Worm (Caenorhabditis elegans) whole organism, L1 larva: ENCODE results near the gene enri-1.
A peak's percentile ranks its signal among the peaks of the same experiment; 100 is the strongest.

Experiments used
- F16B12.6 ChIP-seq: fragments of 150-350 bp; optimal IDR thresholded peaks from 2 replicates; lab custom pipeline; 2014; ENCODE audit warnings: missing biosample characterization, missing genetic modification characterization
- ceh-8 ChIP-seq: fragments of 200-800 bp; sonication (Bioruptor generic); optimal IDR thresholded peaks from 2 replicates; lab custom pipeline; 2018; ENCODE audit warnings: mild to moderate bottlenecking, missing genetic modification characterization, moderate library complexity, missing compliant biosample characterization
- efl-1 ChIP-seq, 4 experiments: fragments of 150-350 bp; optimal IDR thresholded peaks in 3 of 4; peaks in 1 of 4; 1 replicate in 1 of 4; 2 replicates in 3 of 4; lab custom pipeline; 2014; ENCODE audit warnings: missing biosample characterization in 2 of 4, missing genetic modification characterization in 2 of 4, missing genetic modification reagents in 2 of 4
- elt-2 ChIP-seq: sonication (generic microtip); optimal IDR thresholded peaks from 2 replicates; lab custom pipeline; 2016; ENCODE audit warnings: missing genetic modification characterization, mild to moderate bottlenecking, inconsistent platforms, missing compliant biosample characterization, missing genetic modification reagents
- ets-5 ChIP-seq: fragments of 200-800 bp; sonication (Bioruptor generic); IDR thresholded peaks from 2 replicates; pipeline ENCODE4 v1.3.6; 2022; ENCODE audit warnings: missing genetic modification characterization, missing compliant biosample characterization
- fkh-8 ChIP-seq: sonication (generic microtip); optimal IDR thresholded peaks from 2 replicates; lab custom pipeline; 2016; ENCODE audit warnings: mild to moderate bottlenecking, missing genetic modification characterization, missing compliant biosample characterization
- isw-1 ChIP-seq: fragments of 200-800 bp; sonication (Bioruptor generic); IDR thresholded peaks from 2 replicates; pipeline ENCODE4 v1.3.6; 2022; ENCODE audit warnings: missing genetic modification characterization, missing compliant biosample characterization
- lin-14 ChIP-seq: fragments of 200-800 bp; sonication (Bioruptor generic); optimal IDR thresholded peaks from 2 replicates; lab custom pipeline; 2018; ENCODE audit warnings: mild to moderate bottlenecking, missing genetic modification characterization, moderate library complexity, missing compliant biosample characterization
- nhr-47 ChIP-seq: sonication (generic microtip); optimal IDR thresholded peaks from 2 replicates; lab custom pipeline; 2016; ENCODE audit warnings: mild to moderate bottlenecking, missing genetic modification characterization, moderate library complexity, missing compliant biosample characterization
- nhr-76 ChIP-seq: sonication (generic microtip); optimal IDR thresholded peaks from 2 replicates; lab custom pipeline; 2017; ENCODE audit warnings: missing biosample characterization, missing genetic modification characterization
- nhr-84 ChIP-seq: sonication (generic microtip); optimal IDR thresholded peaks from 2 replicates; lab custom pipeline; 2017; ENCODE audit warnings: missing biosample characterization, missing genetic modification characterization
- nhr-85 ChIP-seq: sonication (generic microtip); peaks from one replicate; lab custom pipeline; 2016; ENCODE audit warnings: missing genetic modification characterization, inconsistent platforms, missing compliant biosample characterization
- skn-1 ChIP-seq: fragments of 150-350 bp; optimal IDR thresholded peaks from 2 replicates; lab custom pipeline; 2014; ENCODE audit warnings: missing biosample characterization, missing genetic modification characterization

Gene enri-1

DNA sequence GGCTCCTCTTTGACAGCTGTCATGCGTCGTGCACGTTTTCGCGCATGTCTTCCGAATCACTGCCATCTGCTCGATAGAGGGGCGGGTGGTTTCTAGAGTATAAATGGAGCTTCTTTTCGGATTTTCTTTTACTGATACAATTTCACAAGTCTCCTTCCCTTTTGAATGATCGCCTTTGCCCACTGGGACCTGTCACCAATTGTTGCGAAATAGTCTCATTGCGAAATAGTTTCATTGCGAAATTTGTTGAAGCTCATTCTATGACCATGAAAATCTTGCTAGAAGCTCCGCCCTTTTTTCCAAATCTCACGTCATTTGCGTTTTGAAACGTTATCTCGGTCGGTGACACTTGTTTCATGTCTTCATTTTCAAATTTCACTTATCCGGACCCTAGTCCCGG, 52.0 kb downstream of the enri-1 start (continued):
- TF ChIP-seq fkh-8 (no peak), nhr-47 (tag; lab: Kevin White, UChicago) (peak; percentile 32), efl-1 (optimal IDR thresholded peaks at IDR 0.05; lab: Kevin White, UChicago) (peak; percentile 27 to 54), efl-1 (GFP tag; optimal IDR thresholded peaks at IDR 0.05 in 1 of 2; lab: Kevin White, UChicago) (peak in 1 of 2 experiments; percentile 39), ceh-8 (no peak), nhr-76 (tag; lab: Kevin White, UChicago) (no peak), skn-1 (tag; lab: Kevin White, UChicago) (peak; percentile 14), F16B12.6 (tag; lab: Kevin White, UChicago) (no peak), isw-1 (GFP tag; lab: Robert Waterston, UW) (peak; percentile 42), nhr-85 (tag; lab: Kevin White, UChicago) (no peak)

DNA sequence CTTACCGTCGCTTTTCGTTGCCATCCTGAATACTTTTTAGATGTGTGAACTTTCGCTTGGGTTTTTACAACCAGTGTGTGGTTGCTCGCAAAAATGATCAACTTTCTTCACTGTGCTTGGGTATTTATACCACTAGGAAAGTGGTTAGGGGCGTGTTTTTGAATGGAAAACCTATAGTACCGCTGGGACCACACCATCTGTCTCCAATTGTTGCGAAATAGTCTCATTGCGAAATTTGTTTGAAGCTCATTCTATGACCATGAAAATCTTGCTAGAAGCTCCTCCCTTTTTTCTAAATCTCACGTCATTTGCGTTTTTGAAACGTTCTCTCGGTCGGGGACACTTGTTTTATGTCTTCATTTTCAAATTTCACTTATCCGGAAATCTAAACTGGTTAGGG, 52.6 kb downstream of the enri-1 start, which contains the start of the genes K09F6.10 and K09F6.13:
Gene K09F6.10, minus strand, starts transcription at position 86 of the 400 bp plus-strand sequence.
Gene K09F6.13, plus strand, starts transcription at position 317 of the 400 bp plus-strand sequence.
- peak; percentile 11; the same call in 1 of the 2 replicates for TF ChIP-seq isw-1 (GFP tag; lab: Robert Waterston, UW)
- no peak for TF ChIP-seq elt-2 (tag; lab: Kevin White, UChicago)
- no peak for TF ChIP-seq nhr-84 (tag; lab: Kevin White, UChicago)
- TF ChIP-seq ets-5 (GFP tag; lab: Robert Waterston, UW), result 0 out of 2 replicates have a peak, but pooled peaks have one; percentile 77
- TF ChIP-seq lin-14, result peak; percentile 21
- TF ChIP-seq, all 84 proteins: peak for 3
